Fruit fly (Drosophila melanogaster): Measurements from ENCODE around the gene Pburs.

Gene Pburs

dm6 chr2L:14372254-14372717, 44.8 kb downstream of the Pburs start (continued):
- TF ChIP-seq MESR4 (GFP tag; optimal IDR thresholded peaks at IDR 0.05) (no peak), CG31224 (GFP tag; IDR thresholded peaks at IDR 0.05) (peak; percentile 61; the same call in 1 of the 2 replicates), CG8944 (GFP tag; optimal IDR thresholded peaks at IDR 0.05) (peak; percentile 53), Vsx1 (GFP tag; optimal IDR thresholded peaks at IDR 0.05) (peak; percentile 43), nerfin-2 (GFP tag; IDR thresholded peaks at IDR 0.05; ENCODE audit: partially characterized antibody) (no peak), CG3847 (GFP tag; IDR thresholded peaks at IDR 0.05) (peak; percentile 57), HLH3B (GFP tag; IDR thresholded peaks at IDR 0.05) (peak; percentile 82), ab (GFP tag; optimal IDR thresholded peaks at IDR 0.05) (peak; percentile 17), CG34224 (GFP tag; IDR thresholded peaks at IDR 0.05; ENCODE audit: partially characterized antibody) (no peak), CG7745 (tag; optimal IDR thresholded peaks at IDR 0.05) (no peak), CG4404 (GFP tag; IDR thresholded peaks at IDR 0.05) (no peak), Ssrp (tag; optimal IDR thresholded peaks at IDR 0.05) (peak; percentile 57), CG11504 (tag; optimal IDR thresholded peaks at IDR 0.05) (peak; percentile 91), NK7.1 (GFP tag; optimal IDR thresholded peaks at IDR 0.05) (no peak), da (GFP tag; optimal IDR thresholded peaks at IDR 0.05) (peak; percentile 35), sens-2 (GFP tag; IDR thresholded peaks at IDR 0.05) (peak; percentile 41; the same call in 1 of the 2 replicates), dpn (GFP tag; optimal IDR thresholded peaks at IDR 0.05) (peak; percentile 54 to 78), CG15514 (GFP tag; optimal IDR thresholded peaks at IDR 0.05) (peak; percentile 2), CG10979 (tag; optimal IDR thresholded peaks at IDR 0.05) (no peak), hkb (optimal IDR thresholded peaks at IDR 0.05) (no peak), hkb (GFP tag; IDR thresholded peaks at IDR 0.05) (peak; percentile 83), kni (GFP tag; optimal IDR thresholded peaks at IDR 0.05) (no peak), CG12942 (GFP tag; optimal IDR thresholded peaks at IDR 0.05) (peak; percentile 26), gt (GFP tag; IDR thresholded peaks at IDR 0.05) (no peak), Spps (tag; optimal IDR thresholded peaks at IDR 0.05) (no peak), ssp (GFP tag; IDR thresholded peaks at IDR 0.05) (peak; percentile 60), NC2α (GFP tag; optimal IDR thresholded peaks at IDR 0.05) (no peak), CG7786 (GFP tag; optimal IDR thresholded peaks at IDR 0.05) (peak; percentile 64), yki (optimal IDR thresholded peaks at IDR 0.05) (no peak), nau (GFP tag; optimal IDR thresholded peaks at IDR 0.05) (no peak), CG4282 (GFP tag; optimal IDR thresholded peaks at IDR 0.05) (no peak), Atf3 (GFP tag; optimal IDR thresholded peaks at IDR 0.05) (peak; percentile 49), psq (GFP tag; optimal IDR thresholded peaks at IDR 0.05) (peak; percentile 29), gro (GFP tag; optimal IDR thresholded peaks at IDR 0.05) (no peak), CG4730 (GFP tag; IDR thresholded peaks at IDR 0.05) (peak; percentile 53; the same call in 1 of the 2 replicates), ap (GFP tag; IDR thresholded peaks at IDR 0.05) (peak; percentile 62), MTF-1 (GFP tag; optimal IDR thresholded peaks at IDR 0.05; ENCODE audit: borderline replicate concordance) (no peak), CG32772 (GFP tag; IDR thresholded peaks at IDR 0.05) (peak; percentile 42; the same call in 1 of the 2 replicates), CG2199 (GFP tag; IDR thresholded peaks at IDR 0.05) (peak; percentile 23; the same call in 1 of the 3 replicates), ftz-f1 (GFP tag; optimal IDR thresholded peaks at IDR 0.05) (no peak), NC2β (GFP tag; optimal IDR thresholded peaks at IDR 0.05) (peak; percentile 15), Mad (GFP tag; optimal IDR thresholded peaks at IDR 0.05) (peak; percentile 12), bbx (GFP tag; IDR thresholded peaks at IDR 0.05; ENCODE audit: partially characterized antibody) (no peak), stwl (tag; optimal IDR thresholded peaks at IDR 0.05) (no peak), CG13775 (GFP tag; optimal IDR thresholded peaks at IDR 0.05) (peak; percentile 66), ems (GFP tag; optimal IDR thresholded peaks at IDR 0.05) (peak; percentile 29), CG3065 (GFP tag; optimal IDR thresholded peaks at IDR 0.05) (no peak), CG1792 (GFP tag; optimal IDR thresholded peaks at IDR 0.05) (no peak), Trl (optimal IDR thresholded peaks at IDR 0.05) (no peak), Trl (GFP tag; optimal IDR thresholded peaks at IDR 0.05) (no peak), Abd-B (GFP tag; optimal IDR thresholded peaks at IDR 0.05) (peak; percentile 71), mirr (GFP tag; optimal IDR thresholded peaks at IDR 0.05) (no peak)
